Fruit fly (Drosophila melanogaster) Kc167 (cell line): ENCODE results near the gene btn.

Experiments
- Myc ChIP-seq: fragments of >200 bp; optimal IDR thresholded peaks from 2 replicates; lab custom pipeline; 2017; ENCODE audit warnings: missing external identifiers
- Sin3A ChIP-seq: fragments of >200 bp; optimal IDR thresholded peaks from 2 replicates; lab custom pipeline; 2018; ENCODE audit warnings: missing external identifiers
- h ChIP-seq: fragments of >200 bp; optimal IDR thresholded peaks from 3 replicates; lab custom pipeline; 2018; ENCODE audit warnings: missing external identifiers
- psq ChIP-seq: fragments of >200 bp; optimal IDR thresholded peaks from 2 replicates; lab custom pipeline; 2017; ENCODE audit warnings: missing external identifiers
- ttk ChIP-seq: sonication (Bioruptor generic); optimal IDR thresholded peaks from 2 replicates; lab custom pipeline; 2017; ENCODE audit warnings: missing external identifiers

dm6 chr3R:22598759-22599158 lies 12.3 kb upstream of the btn start:
- TF ChIP-seq psq (lab: Kevin White, UChicago), result no peak
- no peak for TF ChIP-seq Sin3A (lab: Kevin White, UChicago)
- TF ChIP-seq Myc (lab: Kevin White, UChicago), result no peak
- TF ChIP-seq h (lab: Kevin White, UChicago), result no peak
- no peak for TF ChIP-seq ttk (lab: Kevin White, UChicago)
